Worm (Caenorhabditis elegans) whole organism, midembryonic: Measurements from ENCODE around the gene C15F1.1.

Experiments used
- T22C8.4 ChIP-seq: fragments of 200-800 bp; sonication (Bioruptor generic); IDR thresholded peaks from 2 replicates; pipeline ENCODE4 v1.3.6; 2022; ENCODE audit warnings: missing genetic modification characterization, missing compliant biosample characterization
- flt-1 ChIP-seq: fragments of 200-800 bp; sonication (Bioruptor generic); IDR thresholded peaks from 2 replicates; pipeline ENCODE4 v1.3.6; 2022; ENCODE audit warnings: missing genetic modification characterization, missing compliant biosample characterization
- med-1 ChIP-seq: sonication (generic microtip); optimal IDR thresholded peaks from 2 replicates; lab custom pipeline; 2017; ENCODE audit warnings: missing genetic modification characterization, mild to moderate bottlenecking, missing compliant biosample characterization, antibody characterized with exemption, missing genetic modification reagents; ENCODE audit not compliant: insufficient read depth
- ref-1 ChIP-seq: fragments of 200-800 bp; sonication (Bioruptor generic); conservative IDR thresholded peaks from 2 replicates; pipeline ENCODE4 v1.3.6; 2022; ENCODE audit warnings: missing genetic modification reagents, missing genetic modification characterization, missing compliant biosample characterization
- ztf-29 ChIP-seq: fragments of 200-800 bp; sonication (Bioruptor generic); IDR thresholded peaks from 2 replicates; pipeline ENCODE4 v1.3.6; 2022; ENCODE audit warnings: missing genetic modification reagents, missing genetic modification characterization, missing compliant biosample characterization

ce11 chrII:6965573-6965972 lies 24.1 kb upstream of the C15F1.1 start, which contains the start of gene tra-2:
- TF ChIP-seq ztf-29 (GFP tag; lab: Robert Waterston, UW) (no peak), flt-1 (GFP tag; lab: Robert Waterston, UW) (no peak), med-1 (no peak), T22C8.4 (GFP tag; lab: Robert Waterston, UW) (no peak), ref-1 (no peak)
